Worm (Caenorhabditis elegans): ENCODE measurements around the gene decr-1.2.

The decr-1.2 gene

ce11 chrII:8570977-8571376, 25.6 kb downstream of the decr-1.2 start, which contains the start of gene bcs-1:
Gene bcs-1 (plus strand): TSS chrII:8571085.
- TF ChIP-seq nhr-76 (tag; optimal IDR thresholded peaks at IDR 0.05) (no peak), zip-8 (tag; optimal IDR thresholded peaks at IDR 0.05) (no peak), nhr-28 (tag; optimal IDR thresholded peaks at IDR 0.05) (no peak), unc-62 (GFP tag; optimal IDR thresholded peaks at IDR 0.05) (no peak), mab-5 (tag; optimal IDR thresholded peaks at IDR 0.05) (no peak), sptf-1 (tag; optimal IDR thresholded peaks at IDR 0.05) (no peak), mls-2 (tag; optimal IDR thresholded peaks at IDR 0.05) (no peak), nhr-2 (tag; optimal IDR thresholded peaks at IDR 0.05) (no peak), ham-2 (GFP tag; optimal IDR thresholded peaks at IDR 0.05) (no peak), hlh-1 (tag; optimal IDR thresholded peaks at IDR 0.05) (no peak), sem-2 (GFP tag; optimal IDR thresholded peaks at IDR 0.05) (no peak)

- no peak for TF ChIP-seq unc-39 (tag; optimal IDR thresholded peaks at IDR 0.05)
- TF ChIP-seq nhr-2 (tag; optimal IDR thresholded peaks at IDR 0.05) = no peak
- no peak for TF ChIP-seq unc-120 (tag; optimal IDR thresholded peaks at IDR 0.05; ENCODE audit: poor library complexity, severe bottlenecking)
- TF ChIP-seq mab-5 (tag; optimal IDR thresholded peaks at IDR 0.05) = no peak
These were observed 27.6 kb downstream of the decr-1.2 start, which contains the start of gene F54C9.7 for ce11 chrII:8573044-8573443. Gene F54C9.7 (plus strand): TSS chrII:8573344.

ce11 chrII:8575184-8575583, 29.8 kb downstream of the decr-1.2 start, which contains the start of gene puf-5:
Gene puf-5 (plus strand): TSS chrII:8575541.
- no peak for TF ChIP-seq lsy-2 (tag; optimal IDR thresholded peaks at IDR 0.05)
- no peak for TF ChIP-seq blmp-1 (tag; optimal IDR thresholded peaks at IDR 0.05)
- no peak for TF ChIP-seq ceh-83 (GFP tag; optimal IDR thresholded peaks at IDR 0.05)
- no peak for TF ChIP-seq tbx-8 (GFP tag; optimal IDR thresholded peaks at IDR 0.05)
- TF ChIP-seq nhr-2 (tag; optimal IDR thresholded peaks at IDR 0.05) = no peak

- TF ChIP-seq mab-5 (tag; optimal IDR thresholded peaks at IDR 0.05) (no peak), pha-4 (tag; optimal IDR thresholded peaks at IDR 0.05) (no peak), lsy-2 (tag; optimal IDR thresholded peaks at IDR 0.05) (peak; percentile 9)
These were observed 32.2 kb downstream of the decr-1.2 start, which contains the start of gene F54C9.9 for ce11 chrII:8577509-8578099. Gene F54C9.9 (plus strand): TSS chrII:8578049.

- TF ChIP-seq drap-1 (GFP tag; optimal IDR thresholded peaks at IDR 0.05) (no peak), mls-2 (tag; optimal IDR thresholded peaks at IDR 0.05) (no peak), nhr-76 (tag; optimal IDR thresholded peaks at IDR 0.05) (no peak), pha-4 (tag; optimal IDR thresholded peaks at IDR 0.05) (no peak), blmp-1 (tag; optimal IDR thresholded peaks at IDR 0.05) (no peak), tbx-8 (GFP tag; optimal IDR thresholded peaks at IDR 0.05) (no peak), nhr-237 (tag; optimal IDR thresholded peaks at IDR 0.05) (no peak), nhr-28 (tag; optimal IDR thresholded peaks at IDR 0.05) (no peak)
These were observed 36.3 kb downstream of the decr-1.2 start, which contains the start of gene arl-1 for ce11 chrII:8581700-8582099. Gene arl-1 (plus strand): TSS chrII:8582000.

- TF ChIP-seq lin-13 (tag; optimal IDR thresholded peaks at IDR 0.05) (no peak), zip-8 (tag; optimal IDR thresholded peaks at IDR 0.05) (no peak), ces-1 (GFP tag; optimal IDR thresholded peaks at IDR 0.05) (no peak), sptf-1 (tag; optimal IDR thresholded peaks at IDR 0.05) (no peak), drap-1 (GFP tag; optimal IDR thresholded peaks at IDR 0.05) (no peak), ham-2 (GFP tag; optimal IDR thresholded peaks at IDR 0.05) (no peak), bed-3 (GFP tag; optimal IDR thresholded peaks at IDR 0.05) (no peak), ceh-83 (GFP tag; optimal IDR thresholded peaks at IDR 0.05) (no peak), cnd-1 (tag; optimal IDR thresholded peaks at IDR 0.05) (no peak), unc-39 (tag; optimal IDR thresholded peaks at IDR 0.05) (no peak), unc-62 (GFP tag; optimal IDR thresholded peaks at IDR 0.05) (no peak), elt-1 (tag; optimal IDR thresholded peaks at IDR 0.05; ENCODE audit: borderline replicate concordance, insufficient read depth) (no peak), elt-3 (tag; optimal IDR thresholded peaks at IDR 0.05) (no peak), ztf-11 (tag; optimal IDR thresholded peaks at IDR 0.05) (no peak), pha-4 (tag; optimal IDR thresholded peaks at IDR 0.05) (no peak), unc-120 (tag; optimal IDR thresholded peaks at IDR 0.05; ENCODE audit: poor library complexity, severe bottlenecking) (no peak), ceh-43 (GFP tag; optimal IDR thresholded peaks at IDR 0.05) (no peak)
These were observed 37.6 kb downstream of the decr-1.2 start for ce11 chrII:8583035-8583434.

Measured in whole organism, mixed stage, embryonic.